Fruit fly (Drosophila melanogaster) whole organism, embryonic: ENCODE data around the gene HP1b.

Experiments used
- Adf1 ChIP-seq: fragments of 200-800 bp; sonication (Bioruptor generic); IDR thresholded peaks from 2 replicates; pipeline ENCODE4 v1.3.6; 2022; ENCODE audit warnings: missing biosample characterization, missing genetic modification characterization
- Asciz ChIP-seq: fragments of 200-800 bp; sonication (Bioruptor generic); optimal IDR thresholded peaks from 2 replicates; lab custom pipeline; 2017; ENCODE audit warnings: missing biosample characterization, mild to moderate bottlenecking, missing genetic modification characterization, missing genetic modification reagents
- Bdp1 ChIP-seq: fragments of 200-800 bp; sonication (Bioruptor generic); optimal IDR thresholded peaks from 3 replicates; lab custom pipeline; 2016; ENCODE audit warnings: missing biosample characterization, missing genetic modification characterization
- CG11247 ChIP-seq: fragments of 200-800 bp; sonication (Bioruptor generic); IDR thresholded peaks from 2 replicates; pipeline ENCODE4 v1.3.6; 2022; ENCODE audit warnings: missing biosample characterization, missing genetic modification characterization
- CG11696 ChIP-seq: fragments of 200-800 bp; sonication (Bioruptor generic); IDR thresholded peaks from 2 replicates; pipeline ENCODE4 v1.3.6; 2022; ENCODE audit warnings: missing biosample characterization, missing genetic modification characterization
- CG12219 ChIP-seq: fragments of 200-800 bp; sonication (Bioruptor generic); optimal IDR thresholded peaks from 3 replicates; lab custom pipeline; 2018; ENCODE audit warnings: missing biosample characterization, mild to moderate bottlenecking, missing genetic modification characterization
- CG12236 ChIP-seq: fragments of 200-800 bp; sonication (Bioruptor generic); optimal IDR thresholded peaks from 2 replicates; lab custom pipeline; 2016; ENCODE audit warnings: missing biosample characterization, missing genetic modification characterization
- CG12299 ChIP-seq: fragments of 200-800 bp; sonication (Bioruptor generic); optimal IDR thresholded peaks from 2 replicates; lab custom pipeline; 2018; ENCODE audit warnings: missing biosample characterization, mild to moderate bottlenecking, missing genetic modification characterization
- CG12391 ChIP-seq: fragments of 200-800 bp; sonication (Bioruptor generic); optimal IDR thresholded peaks from 3 replicates; lab custom pipeline; 2018; ENCODE audit warnings: missing biosample characterization, mild to moderate bottlenecking, missing genetic modification characterization, moderate library complexity
- CG14014 ChIP-seq: fragments of 200-800 bp; sonication (Bioruptor generic); IDR thresholded peaks from 2 replicates; pipeline ENCODE4 v1.3.6; 2022; ENCODE audit warnings: missing biosample characterization, missing genetic modification characterization
- CG15269 ChIP-seq: fragments of 200-800 bp; sonication (Bioruptor generic); optimal IDR thresholded peaks from 2 replicates; lab custom pipeline; 2018; ENCODE audit warnings: missing biosample characterization, mild to moderate bottlenecking, missing genetic modification characterization, moderate library complexity
- CG15514 ChIP-seq: fragments of 200-800 bp; sonication (Bioruptor generic); optimal IDR thresholded peaks from 3 replicates; lab custom pipeline; 2017; ENCODE audit warnings: missing biosample characterization, missing genetic modification characterization, mild to moderate bottlenecking, moderate library complexity, missing genetic modification reagents
- CG18262 ChIP-seq: fragments of 200-800 bp; optimal IDR thresholded peaks from 3 replicates; lab custom pipeline; 2019; ENCODE audit warnings: missing biosample characterization, mild to moderate bottlenecking, missing genetic modification characterization, moderate library complexity
- CG18599 ChIP-seq: fragments of 200-800 bp; sonication (Bioruptor generic); optimal IDR thresholded peaks from 3 replicates; lab custom pipeline; 2017; ENCODE audit warnings: missing biosample characterization, missing genetic modification characterization, mild to moderate bottlenecking, moderate library complexity, missing genetic modification reagents
- CG2120 ChIP-seq: fragments of 200-800 bp; sonication (Bioruptor generic); optimal IDR thresholded peaks from 3 replicates; lab custom pipeline; 2016; ENCODE audit warnings: missing biosample characterization, missing genetic modification characterization
- CG42726 ChIP-seq: fragments of 200-800 bp; sonication (Bioruptor generic); IDR thresholded peaks from 2 replicates; pipeline ENCODE4 v1.3.6; 2022; ENCODE audit warnings: missing biosample characterization, missing genetic modification characterization; ENCODE audit not compliant: partially characterized antibody
- CG4854 ChIP-seq: fragments of 200-800 bp; sonication (Bioruptor generic); optimal IDR thresholded peaks from 2 replicates; lab custom pipeline; 2016; ENCODE audit warnings: missing biosample characterization, missing genetic modification characterization, inconsistent platforms
- CG5245 ChIP-seq: fragments of 200-800 bp; sonication (Bioruptor generic); optimal IDR thresholded peaks from 3 replicates; lab custom pipeline; 2016; ENCODE audit warnings: missing biosample characterization, missing genetic modification characterization
- CG7372 ChIP-seq: fragments of 200-800 bp; sonication (Bioruptor generic); IDR thresholded peaks from 2 replicates; pipeline ENCODE4 v1.3.6; 2022; ENCODE audit warnings: missing biosample characterization, missing genetic modification characterization
- CG7786 ChIP-seq: fragments of 200-800 bp; sonication (Bioruptor generic); optimal IDR thresholded peaks from 2 replicates; lab custom pipeline; 2016; ENCODE audit warnings: missing biosample characterization, missing genetic modification characterization
- CG8281 ChIP-seq: fragments of 200-800 bp; sonication (Bioruptor generic); optimal IDR thresholded peaks from 2 replicates; lab custom pipeline; 2018; ENCODE audit warnings: missing biosample characterization, mild to moderate bottlenecking, missing genetic modification characterization, moderate library complexity
- CG8944 ChIP-seq: fragments of 200-800 bp; sonication (Bioruptor generic); optimal IDR thresholded peaks from 3 replicates; lab custom pipeline; 2016; ENCODE audit warnings: missing biosample characterization, missing genetic modification characterization
- CG9876 ChIP-seq: fragments of 200-800 bp; sonication (Bioruptor generic); optimal IDR thresholded peaks from 2 replicates; lab custom pipeline; 2016; ENCODE audit warnings: missing biosample characterization, missing genetic modification characterization
- Dip3 ChIP-seq: fragments of 200-800 bp; sonication (Bioruptor generic); optimal IDR thresholded peaks from 3 replicates; lab custom pipeline; 2016; ENCODE audit warnings: missing biosample characterization, missing genetic modification characterization
- E2f1 ChIP-seq: fragments of 200-800 bp; sonication (Bioruptor generic); IDR thresholded peaks from 2 replicates; pipeline ENCODE4 v1.3.6; 2022; ENCODE audit warnings: missing biosample characterization, missing genetic modification characterization
- ERR ChIP-seq: fragments of 200-800 bp; sonication (Bioruptor generic); optimal IDR thresholded peaks from 2 replicates; lab custom pipeline; 2016; ENCODE audit warnings: missing biosample characterization, missing genetic modification characterization
- H15 ChIP-seq: fragments of 200-800 bp; sonication (Bioruptor generic); IDR thresholded peaks from 3 replicates; pipeline ENCODE4 v1.3.6; 2022; ENCODE audit warnings: missing biosample characterization, missing genetic modification characterization
- HLHmδ ChIP-seq: fragments of 200-800 bp; sonication (Bioruptor generic); optimal IDR thresholded peaks from 2 replicates; lab custom pipeline; 2018; ENCODE audit warnings: missing biosample characterization, mild to moderate bottlenecking, missing genetic modification characterization, moderate library complexity
- Meics ChIP-seq: fragments of 200-800 bp; sonication (Bioruptor generic); optimal IDR thresholded peaks from 2 replicates; lab custom pipeline; 2017; ENCODE audit warnings: missing biosample characterization, mild to moderate bottlenecking, missing genetic modification characterization
- Myb ChIP-seq: fragments of 200-800 bp; sonication (Bioruptor generic); optimal IDR thresholded peaks from 2 replicates; lab custom pipeline; 2016; ENCODE audit warnings: missing biosample characterization, missing genetic modification characterization
- NC2β ChIP-seq: fragments of 200-800 bp; sonication (Bioruptor generic); optimal IDR thresholded peaks from 2 replicates; lab custom pipeline; 2016; ENCODE audit warnings: missing biosample characterization, missing genetic modification characterization
- Poxn ChIP-seq: fragments of 200-800 bp; sonication (Bioruptor generic); IDR thresholded peaks from 2 replicates; pipeline ENCODE4 v1.3.6; 2022; ENCODE audit warnings: missing biosample characterization, missing genetic modification characterization
- Sox102F ChIP-seq: fragments of 200-800 bp; sonication (Bioruptor generic); optimal IDR thresholded peaks from 2 replicates; lab custom pipeline; 2018; ENCODE audit warnings: missing biosample characterization, mild to moderate bottlenecking, missing genetic modification characterization, moderate library complexity
- aop ChIP-seq: fragments of 200-800 bp; sonication (Bioruptor generic); IDR thresholded peaks from 2 replicates; pipeline ENCODE4 v1.3.6; 2022; ENCODE audit warnings: missing biosample characterization, missing genetic modification characterization
- chm ChIP-seq: fragments of 200-800 bp; sonication (Bioruptor generic); IDR thresholded peaks from 2 replicates; pipeline ENCODE4 v1.3.6; 2022; ENCODE audit warnings: missing biosample characterization, missing genetic modification characterization
- dmrt99B ChIP-seq: fragments of 200-800 bp; sonication (Bioruptor generic); optimal IDR thresholded peaks from 2 replicates; lab custom pipeline; 2018; ENCODE audit warnings: missing biosample characterization, mild to moderate bottlenecking, missing genetic modification characterization, moderate library complexity
- fd64A ChIP-seq: fragments of 200-800 bp; sonication (Bioruptor generic); optimal IDR thresholded peaks from 3 replicates; lab custom pipeline; 2018; ENCODE audit warnings: missing biosample characterization, mild to moderate bottlenecking, missing genetic modification characterization
- gsb-n ChIP-seq: fragments of 200-800 bp; sonication (Bioruptor generic); optimal IDR thresholded peaks from 3 replicates; lab custom pipeline; 2018; ENCODE audit warnings: missing biosample characterization, mild to moderate bottlenecking, missing genetic modification characterization
- hth ChIP-seq: fragments of >200 bp; optimal IDR thresholded peaks from 2 replicates; lab custom pipeline; 2017; ENCODE audit warnings: inconsistent platforms
- jigr1 ChIP-seq: fragments of 200-800 bp; sonication (Bioruptor generic); IDR thresholded peaks from 3 replicates; pipeline ENCODE4 v1.3.6; 2022; ENCODE audit warnings: missing biosample characterization, missing genetic modification characterization
- jing ChIP-seq: fragments of 200-800 bp; sonication (Bioruptor generic); optimal IDR thresholded peaks from 2 replicates; lab custom pipeline; 2018; ENCODE audit warnings: missing biosample characterization, mild to moderate bottlenecking, missing genetic modification characterization
- ken ChIP-seq: fragments of 200-800 bp; sonication (Bioruptor generic); IDR thresholded peaks from 3 replicates; pipeline ENCODE4 v1.3.6; 2022; ENCODE audit warnings: missing biosample characterization, missing genetic modification characterization
- lab ChIP-seq: fragments of 200-800 bp; sonication (Bioruptor generic); optimal IDR thresholded peaks from 3 replicates; lab custom pipeline; 2017; ENCODE audit warnings: missing biosample characterization, missing genetic modification characterization, mild to moderate bottlenecking, moderate library complexity, missing genetic modification reagents
- phol ChIP-seq: fragments of 200-800 bp; sonication (Bioruptor generic); optimal IDR thresholded peaks from 3 replicates; lab custom pipeline; 2018; ENCODE audit warnings: missing biosample characterization, mild to moderate bottlenecking, missing genetic modification characterization, moderate library complexity
- pros ChIP-seq: fragments of 200-800 bp; sonication (Bioruptor generic); optimal IDR thresholded peaks from 3 replicates; lab custom pipeline; 2019; ENCODE audit warnings: missing biosample characterization, mild to moderate bottlenecking, missing genetic modification characterization, moderate library complexity
- row ChIP-seq: fragments of 200-800 bp; sonication (Bioruptor generic); IDR thresholded peaks from 3 replicates; pipeline ENCODE4 v1.3.6; 2022; ENCODE audit warnings: missing biosample characterization, missing genetic modification characterization
- salm ChIP-seq: fragments of 200-800 bp; sonication (Bioruptor generic); optimal IDR thresholded peaks from 2 replicates; lab custom pipeline; 2018; ENCODE audit warnings: missing biosample characterization, mild to moderate bottlenecking, missing genetic modification characterization
- sqz ChIP-seq: fragments of 200-800 bp; sonication (Bioruptor generic); optimal IDR thresholded peaks from 3 replicates; lab custom pipeline; 2018; ENCODE audit warnings: missing biosample characterization, mild to moderate bottlenecking, missing genetic modification characterization
- stc ChIP-seq: fragments of 200-800 bp; sonication (Bioruptor generic); IDR thresholded peaks from 2 replicates; pipeline ENCODE4 v1.3.6; 2022; ENCODE audit warnings: missing biosample characterization, missing genetic modification characterization
- trh ChIP-seq: fragments of 200-800 bp; sonication (Bioruptor generic); optimal IDR thresholded peaks from 2 replicates; lab custom pipeline; 2016; ENCODE audit warnings: missing biosample characterization, missing genetic modification characterization
- wek ChIP-seq: fragments of 200-800 bp; sonication (Bioruptor generic); optimal IDR thresholded peaks from 3 replicates; lab custom pipeline; 2018; ENCODE audit warnings: missing biosample characterization, mild to moderate bottlenecking, missing genetic modification characterization, moderate library complexity

The HP1b gene

dm6 chrX:9060078-9060477 is 20.8 kb upstream of the HP1b start (continued):
- TF ChIP-seq CG9876 (GFP tag; lab: Kevin White, UChicago): no peak
- no peak for TF ChIP-seq hth (lab: Kevin White, UChicago)
- TF ChIP-seq trh (GFP tag; lab: Kevin White, UChicago): no peak
- TF ChIP-seq HLHmδ (GFP tag; lab: Kevin White, UChicago): no peak
- peak; percentile 26 for TF ChIP-seq wek
- TF ChIP-seq CG14014 (GFP tag; lab: Robert Waterston, UW): peak; percentile 51; the same call in 1 of the 2 replicates
- TF ChIP-seq phol (tag; lab: Kevin White, UChicago): peak; percentile 78
- TF ChIP-seq E2f1 (GFP tag; lab: Robert Waterston, UW): peak; percentile 70
- TF ChIP-seq gsb-n (tag; lab: Kevin White, UChicago): peak; percentile 55
- no peak for TF ChIP-seq Adf1
- peak; percentile 79 for TF ChIP-seq CG18599 (GFP tag; lab: Kevin White, UChicago)
- no peak for TF ChIP-seq pros (GFP tag; lab: Kevin White, UChicago)
- TF ChIP-seq aop (GFP tag; lab: Robert Waterston, UW): no peak
- TF ChIP-seq NC2β: peak; percentile 12
- peak; percentile 78 for TF ChIP-seq salm (tag; lab: Kevin White, UChicago)
- TF ChIP-seq Dip3 (GFP tag; lab: Kevin White, UChicago): peak; percentile 37
- TF ChIP-seq row (GFP tag; lab: Robert Waterston, UW): peak; percentile 85
- 0 out of 2 replicates have a peak, but pooled peaks have one; percentile 39 for TF ChIP-seq stc (GFP tag; lab: Robert Waterston, UW)
- peak; percentile 22 for TF ChIP-seq CG8944 (GFP tag; lab: Kevin White, UChicago)
- TF ChIP-seq dmrt99B: peak; percentile 85
- TF ChIP-seq CG42726 (GFP tag; lab: Robert Waterston, UW): no peak
- no peak for TF ChIP-seq jigr1 (GFP tag; lab: Robert Waterston, UW)
- peak; percentile 52; the same call in 1 of the 2 replicates for TF ChIP-seq chm (GFP tag; lab: Robert Waterston, UW)
- peak; percentile 73 for TF ChIP-seq CG12299 (tag; lab: Kevin White, UChicago)
- TF ChIP-seq CG12391 (tag; lab: Kevin White, UChicago): peak; percentile 84
- TF ChIP-seq CG15269 (tag; lab: Kevin White, UChicago): peak; percentile 91
- TF ChIP-seq H15 (GFP tag; lab: Robert Waterston, UW): peak; percentile 57; the same call in 2 of the 3 replicates
- TF ChIP-seq Meics (GFP tag; lab: Kevin White, UChicago): peak; percentile 78
- TF ChIP-seq CG4854: no peak
- TF ChIP-seq CG18262 (tag; lab: Kevin White, UChicago): peak; percentile 56
- TF ChIP-seq Asciz: peak; percentile 51
- TF ChIP-seq CG7372 (GFP tag; lab: Robert Waterston, UW): peak; percentile 33; the same call in 1 of the 2 replicates
- peak; percentile 40 for TF ChIP-seq jing (GFP tag; lab: Kevin White, UChicago)
- TF ChIP-seq ERR (GFP tag; lab: Kevin White, UChicago): no peak
- peak; percentile 82 for TF ChIP-seq CG12219 (GFP tag; lab: Kevin White, UChicago)
- TF ChIP-seq sqz (GFP tag; lab: Kevin White, UChicago): peak; percentile 29
- TF ChIP-seq CG11696: peak; percentile 78
- TF ChIP-seq ken (GFP tag; lab: Robert Waterston, UW): peak; percentile 53; the same call in 2 of the 3 replicates
- TF ChIP-seq CG11247 (GFP tag; lab: Robert Waterston, UW): no peak
- peak; percentile 23 for TF ChIP-seq Myb (GFP tag; lab: Kevin White, UChicago)
- peak; percentile 33 for TF ChIP-seq CG8281 (tag; lab: Kevin White, UChicago)
- peak; percentile 34 for TF ChIP-seq CG12236 (GFP tag; lab: Kevin White, UChicago)
- peak; percentile 59 for TF ChIP-seq CG15514 (GFP tag; lab: Kevin White, UChicago)
- TF ChIP-seq CG5245 (GFP tag; lab: Kevin White, UChicago): peak; percentile 33
- TF ChIP-seq lab: peak; percentile 84
- peak; percentile 59 for TF ChIP-seq CG2120 (GFP tag; lab: Kevin White, UChicago)
- peak; percentile 23 for TF ChIP-seq CG7786
- no peak for TF ChIP-seq Bdp1
- TF ChIP-seq Poxn (GFP tag; lab: Robert Waterston, UW): no peak
- TF ChIP-seq fd64A (GFP tag; lab: Kevin White, UChicago): peak; percentile 38
- TF ChIP-seq Sox102F (GFP tag; lab: Kevin White, UChicago): peak; percentile 89
